Worm (Caenorhabditis elegans) whole organism, late embryonic: ENCODE measurements around the gene F15H10.5.

Experiments
- ama-1 ChIP-seq: fragments of 150-350 bp; optimal IDR thresholded peaks from 2 replicates; lab custom pipeline; 2014
- ceh-6 ChIP-seq: fragments of 200-800 bp; sonication (Bioruptor generic); optimal IDR thresholded peaks from 2 replicates; lab custom pipeline; 2018; ENCODE audit warnings: mild to moderate bottlenecking, missing genetic modification characterization, missing compliant biosample characterization
- dve-1 ChIP-seq: sonication (generic microtip); optimal IDR thresholded peaks from 2 replicates; lab custom pipeline; 2017; ENCODE audit warnings: antibody characterized with exemption, mild to moderate bottlenecking, missing genetic modification characterization, missing compliant biosample characterization
- fkh-6 ChIP-seq: sonication (generic microtip); optimal IDR thresholded peaks from 2 replicates; lab custom pipeline; 2016; ENCODE audit warnings: missing genetic modification characterization, missing compliant biosample characterization
- hlh-6 ChIP-seq: sonication (generic microtip); optimal IDR thresholded peaks from 2 replicates; lab custom pipeline; 2016; ENCODE audit warnings: missing genotype, missing genetic modification characterization, missing compliant biosample characterization
- nhr-11 ChIP-seq: fragments of 150-350 bp; optimal IDR thresholded peaks from 2 replicates; lab custom pipeline; 2014; ENCODE audit warnings: missing biosample characterization, missing genetic modification characterization
- tbx-2 ChIP-seq: sonication (generic microtip); optimal IDR thresholded peaks from 2 replicates; lab custom pipeline; 2016; ENCODE audit warnings: missing genetic modification characterization, missing compliant biosample characterization
- unc-3 ChIP-seq, 2 experiments: fragments of 200-800 bp in 1 of 2; sonication (Bioruptor generic) in 1 of 2; sonication (generic microtip) in 1 of 2; conservative IDR thresholded peaks in 1 of 2; optimal IDR thresholded peaks in 1 of 2; 2 replicates each; pipeline versions ENCODE4 v1.3.6 to Lab custom; 2016 to 2022; ENCODE audit warnings: missing compliant biosample characterization in 2 of 2, missing genetic modification characterization in 2 of 2, missing genetic modification reagents in 1 of 2
- unc-86 ChIP-seq: sonication (generic microtip); optimal IDR thresholded peaks from 2 replicates; lab custom pipeline; 2016; ENCODE audit warnings: missing genetic modification characterization, missing compliant biosample characterization

ce11 chrV:10387412-10387811 is 31.4 kb downstream of the F15H10.5 start:
- TF ChIP-seq ceh-6 (GFP tag; lab: Kevin White, UChicago) (no peak), ama-1 (no peak), unc-3 (GFP tag; conservative IDR thresholded peaks at IDR 0.05; lab: Robert Waterston, UW) (no peak), unc-3 (tag; optimal IDR thresholded peaks at IDR 0.05; lab: Kevin White, UChicago) (no peak), hlh-6 (tag; lab: Kevin White, UChicago) (no peak), fkh-6 (tag; lab: Kevin White, UChicago) (no peak), dve-1 (tag; lab: Kevin White, UChicago) (no peak), nhr-11 (tag; lab: Kevin White, UChicago) (no peak), unc-86 (tag; lab: Kevin White, UChicago) (no peak), tbx-2 (tag; lab: Kevin White, UChicago) (no peak)
